Worm (Caenorhabditis elegans): ENCODE results near the gene ZK470.6.

Gene ZK470.6

DNA sequence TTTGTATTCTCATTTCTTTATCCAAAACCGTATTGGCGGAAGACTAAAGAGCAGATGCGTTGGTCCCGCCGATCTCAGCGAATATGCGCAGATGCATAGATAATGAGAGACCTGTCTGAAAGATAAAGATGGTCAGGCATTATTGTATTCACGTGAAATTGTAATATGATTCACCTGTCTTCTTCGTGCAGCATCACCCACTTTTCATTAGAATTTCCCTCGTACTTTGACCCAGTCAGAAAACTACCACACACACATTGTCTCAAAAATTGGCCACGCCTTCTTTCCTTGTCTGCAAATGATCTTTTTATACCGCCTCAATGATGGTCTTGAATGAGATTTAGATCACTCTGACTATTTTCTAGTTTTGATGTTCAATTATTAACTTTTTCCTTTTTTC is 31.2 kb downstream of the ZK470.6 start:
- TF ChIP-seq T22C8.4 (GFP tag; IDR thresholded peaks at IDR 0.05) (no peak), tab-1 (GFP tag; IDR thresholded peaks at IDR 0.05) (no peak), ztf-29 (GFP tag; IDR thresholded peaks at IDR 0.05) (no peak), ztf-23 (GFP tag; IDR thresholded peaks at IDR 0.05) (no peak), flt-1 (GFP tag; IDR thresholded peaks at IDR 0.05) (no peak), klf-2 (GFP tag; conservative IDR thresholded peaks at IDR 0.05) (no peak), ref-1 (GFP tag; conservative IDR thresholded peaks at IDR 0.05) (no peak), med-1 (GFP tag; optimal IDR thresholded peaks at IDR 0.05; ENCODE audit: insufficient read depth) (no peak)

- TF ChIP-seq klf-2 (GFP tag; conservative IDR thresholded peaks at IDR 0.05), result no peak
- no peak for TF ChIP-seq med-1 (GFP tag; optimal IDR thresholded peaks at IDR 0.05; ENCODE audit: insufficient read depth)
- TF ChIP-seq ref-1 (GFP tag; conservative IDR thresholded peaks at IDR 0.05), result no peak
- TF ChIP-seq ztf-23 (GFP tag; IDR thresholded peaks at IDR 0.05), result no peak
- peak; percentile 92 for TF ChIP-seq T22C8.4 (GFP tag; IDR thresholded peaks at IDR 0.05)
- no peak for TF ChIP-seq ztf-29 (GFP tag; IDR thresholded peaks at IDR 0.05)
- 0 out of 2 replicates have a peak, but pooled peaks have one; percentile 48 for TF ChIP-seq tab-1 (GFP tag; IDR thresholded peaks at IDR 0.05)
Measured at ce11 chrX:4145051-4145826, 32.1 kb downstream of the ZK470.6 start.

DNA sequence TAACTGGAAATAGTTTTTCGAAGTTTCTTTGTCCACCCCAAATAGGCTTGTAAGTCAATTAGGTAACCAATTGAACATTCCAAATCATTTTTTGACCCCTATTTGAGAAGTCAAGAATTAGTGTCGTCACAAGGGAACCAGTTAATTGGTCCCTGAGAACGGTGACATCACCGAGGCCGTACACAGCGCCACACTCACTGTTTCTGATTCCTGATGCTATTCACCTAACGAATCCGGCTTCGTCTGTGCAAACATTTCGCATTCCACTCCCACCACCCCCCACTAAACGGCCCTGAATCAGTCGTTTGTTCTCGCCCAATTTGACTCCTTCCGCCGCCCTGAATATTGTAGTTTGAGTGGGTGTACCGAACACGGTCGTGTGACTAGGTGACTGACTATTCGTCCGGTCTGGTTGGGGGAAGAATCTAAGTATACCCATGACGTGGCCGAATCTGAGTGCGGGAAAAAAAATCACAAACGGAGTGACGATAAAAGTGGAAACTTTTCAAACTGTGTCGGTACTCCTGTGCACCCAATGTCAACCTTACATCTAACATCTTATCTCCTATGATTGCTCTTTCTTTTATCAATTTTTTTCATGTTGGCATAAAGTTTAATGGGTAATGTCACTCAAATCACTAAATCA is 33.0 kb downstream of the ZK470.6 start:
- TF ChIP-seq ref-1 (GFP tag; conservative IDR thresholded peaks at IDR 0.05) (no peak), klf-2 (GFP tag; conservative IDR thresholded peaks at IDR 0.05) (no peak), ztf-23 (GFP tag; IDR thresholded peaks at IDR 0.05) (no peak), flt-1 (GFP tag; IDR thresholded peaks at IDR 0.05) (no peak), cog-1 (tag; optimal IDR thresholded peaks at IDR 0.05) (no peak), tab-1 (GFP tag; IDR thresholded peaks at IDR 0.05) (no peak), T22C8.4 (GFP tag; IDR thresholded peaks at IDR 0.05) (no peak), med-1 (GFP tag; optimal IDR thresholded peaks at IDR 0.05; ENCODE audit: insufficient read depth) (no peak), ztf-29 (GFP tag; IDR thresholded peaks at IDR 0.05) (no peak)

ce11 chrX:4143260-4144018 is 33.9 kb downstream of the ZK470.6 start:
- TF ChIP-seq flt-1 (GFP tag; IDR thresholded peaks at IDR 0.05) (no peak), ztf-29 (GFP tag; IDR thresholded peaks at IDR 0.05) (no peak), T22C8.4 (GFP tag; IDR thresholded peaks at IDR 0.05) (no peak), cog-1 (tag; optimal IDR thresholded peaks at IDR 0.05) (no peak), med-1 (GFP tag; optimal IDR thresholded peaks at IDR 0.05; ENCODE audit: insufficient read depth) (no peak), tab-1 (GFP tag; IDR thresholded peaks at IDR 0.05) (no peak), klf-2 (GFP tag; conservative IDR thresholded peaks at IDR 0.05) (no peak), ref-1 (GFP tag; conservative IDR thresholded peaks at IDR 0.05) (no peak), ztf-23 (GFP tag; IDR thresholded peaks at IDR 0.05) (no peak)

DNA sequence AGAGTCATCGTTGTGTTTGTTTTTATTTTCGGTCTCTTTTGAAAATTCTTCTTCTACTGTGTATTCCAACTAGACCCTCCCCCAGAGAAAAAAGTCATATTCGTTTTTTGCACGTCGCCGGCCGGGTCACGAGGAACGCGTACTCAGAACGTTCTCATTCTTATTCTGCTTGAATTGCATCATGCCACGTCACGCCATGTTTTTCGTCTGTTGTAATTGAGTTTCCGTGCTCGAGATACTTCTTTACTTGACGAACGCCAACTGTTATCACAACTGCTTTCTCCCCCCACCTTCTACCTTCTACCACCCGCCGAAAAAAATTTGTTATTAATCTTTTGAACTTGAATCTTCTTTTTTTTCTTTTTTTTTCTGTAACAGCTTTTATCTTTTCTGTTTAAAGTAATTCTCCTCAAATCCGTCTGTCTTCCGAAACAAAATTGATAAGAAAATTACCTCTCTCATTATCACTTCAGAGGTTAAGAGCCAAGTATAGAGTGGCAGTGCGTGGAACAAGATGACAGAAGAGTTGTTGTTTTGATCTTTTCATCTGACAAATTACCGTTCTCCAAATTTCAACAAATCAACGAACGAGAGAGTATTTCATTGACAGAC is 34.5 kb downstream of the ZK470.6 start:
- TF ChIP-seq tab-1 (GFP tag; IDR thresholded peaks at IDR 0.05), result no peak
- no peak for TF ChIP-seq klf-2 (GFP tag; conservative IDR thresholded peaks at IDR 0.05)
- TF ChIP-seq ztf-23 (GFP tag; IDR thresholded peaks at IDR 0.05), result no peak
- TF ChIP-seq T22C8.4 (GFP tag; IDR thresholded peaks at IDR 0.05), result no peak
- no peak for TF ChIP-seq flt-1 (GFP tag; IDR thresholded peaks at IDR 0.05)
- TF ChIP-seq cog-1 (tag; optimal IDR thresholded peaks at IDR 0.05), result no peak
- TF ChIP-seq ztf-29 (GFP tag; IDR thresholded peaks at IDR 0.05), result no peak
- no peak for TF ChIP-seq ref-1 (GFP tag; conservative IDR thresholded peaks at IDR 0.05)
- no peak for TF ChIP-seq med-1 (GFP tag; optimal IDR thresholded peaks at IDR 0.05; ENCODE audit: insufficient read depth)

- no peak for TF ChIP-seq T22C8.4 (GFP tag; IDR thresholded peaks at IDR 0.05)
- no peak for TF ChIP-seq med-1 (GFP tag; optimal IDR thresholded peaks at IDR 0.05; ENCODE audit: insufficient read depth)
- TF ChIP-seq klf-2 (GFP tag; conservative IDR thresholded peaks at IDR 0.05), result no peak
- no peak for TF ChIP-seq ztf-29 (GFP tag; IDR thresholded peaks at IDR 0.05)
- no peak for TF ChIP-seq cog-1 (tag; optimal IDR thresholded peaks at IDR 0.05)
- TF ChIP-seq ztf-23 (GFP tag; IDR thresholded peaks at IDR 0.05), result no peak
- TF ChIP-seq flt-1 (GFP tag; IDR thresholded peaks at IDR 0.05), result no peak
- TF ChIP-seq tab-1 (GFP tag; IDR thresholded peaks at IDR 0.05), result no peak
- no peak for TF ChIP-seq ref-1 (GFP tag; conservative IDR thresholded peaks at IDR 0.05)
Measured at ce11 chrX:4142202-4142601, 35.1 kb downstream of the ZK470.6 start.

DNA sequence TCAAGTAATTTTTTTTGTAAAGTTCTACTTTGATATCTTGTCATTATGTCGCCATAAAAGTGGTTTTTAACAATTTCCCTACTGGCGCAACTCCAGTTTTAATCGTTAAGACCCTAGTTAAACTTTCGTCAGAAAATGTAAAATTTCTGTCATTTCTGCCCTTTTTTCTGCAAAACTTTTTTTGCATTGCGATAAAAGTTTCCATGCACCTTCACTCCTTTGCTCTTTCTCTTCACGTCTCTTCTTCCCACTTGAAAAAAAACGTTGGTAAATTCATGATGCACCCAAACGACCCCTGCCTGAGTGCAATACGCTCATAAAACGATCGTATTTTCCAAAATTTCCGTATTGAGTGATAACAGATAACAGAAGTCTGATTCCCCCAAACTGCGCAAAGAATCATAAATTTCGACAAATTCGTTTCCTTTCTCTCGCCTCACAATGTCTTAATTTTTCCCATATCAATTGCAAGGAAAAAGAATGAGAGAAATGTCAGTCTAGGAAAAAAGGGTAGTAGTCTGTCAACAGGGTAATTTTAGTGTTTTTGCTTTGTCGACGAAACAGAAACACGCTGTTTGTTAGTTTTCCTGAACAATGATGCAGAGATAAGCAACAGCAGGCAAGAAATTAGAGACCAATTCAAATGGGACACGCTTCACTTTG is 36.4 kb downstream of the ZK470.6 start:
- TF ChIP-seq med-1 (GFP tag; optimal IDR thresholded peaks at IDR 0.05; ENCODE audit: insufficient read depth), result no peak
- no peak for TF ChIP-seq ref-1 (GFP tag; conservative IDR thresholded peaks at IDR 0.05)
- TF ChIP-seq T22C8.4 (GFP tag; IDR thresholded peaks at IDR 0.05), result no peak
- TF ChIP-seq ztf-29 (GFP tag; IDR thresholded peaks at IDR 0.05), result no peak
- no peak for TF ChIP-seq klf-2 (GFP tag; conservative IDR thresholded peaks at IDR 0.05)
- TF ChIP-seq ztf-23 (GFP tag; IDR thresholded peaks at IDR 0.05), result no peak
- no peak for TF ChIP-seq cog-1 (tag; optimal IDR thresholded peaks at IDR 0.05)
- TF ChIP-seq tab-1 (GFP tag; IDR thresholded peaks at IDR 0.05), result no peak
- no peak for TF ChIP-seq flt-1 (GFP tag; IDR thresholded peaks at IDR 0.05)

Data from whole organism, midembryonic.